Fruit fly (Drosophila melanogaster) whole organism, embryonic: ENCODE measurements around the gene CG31495.
A peak's percentile ranks its signal among the peaks of the same experiment; 100 is the strongest.

Experiments
- BEAF-32 ChIP-seq: fragments of 200-800 bp; sonication (Bioruptor generic); optimal IDR thresholded peaks from 3 replicates; lab custom pipeline; 2017; ENCODE audit warnings: missing biosample characterization, missing genetic modification characterization, mild to moderate bottlenecking, moderate library complexity, missing genetic modification reagents
- CG10267 ChIP-seq: fragments of 200-800 bp; sonication (Bioruptor generic); optimal IDR thresholded peaks from 2 replicates; lab custom pipeline; 2018; ENCODE audit warnings: missing biosample characterization, mild to moderate bottlenecking, missing genetic modification characterization, moderate library complexity
- CG10543 ChIP-seq: fragments of 200-800 bp; sonication (Bioruptor generic); optimal IDR thresholded peaks from 3 replicates; lab custom pipeline; 2017; ENCODE audit warnings: missing biosample characterization, mild to moderate bottlenecking, missing genetic modification characterization, moderate library complexity
- CG10979 ChIP-seq: fragments of 200-800 bp; sonication (Bioruptor generic); optimal IDR thresholded peaks from 2 replicates; lab custom pipeline; 2018; ENCODE audit warnings: missing biosample characterization, mild to moderate bottlenecking, missing genetic modification characterization, moderate library complexity
- CG13624 ChIP-seq: fragments of 200-800 bp; sonication (Bioruptor generic); optimal IDR thresholded peaks from 2 replicates; lab custom pipeline; 2016; ENCODE audit warnings: missing biosample characterization, missing genetic modification characterization
- CG14965 ChIP-seq: fragments of 200-800 bp; sonication (Bioruptor generic); optimal IDR thresholded peaks from 2 replicates; lab custom pipeline; 2016; ENCODE audit warnings: missing biosample characterization, missing genetic modification characterization, borderline replicate concordance
- CG16779 ChIP-seq: fragments of 200-800 bp; sonication (Bioruptor generic); IDR thresholded peaks from 2 replicates; pipeline ENCODE4 v1.3.6; 2022; ENCODE audit warnings: missing biosample characterization, missing genetic modification characterization
- CG17568 ChIP-seq: fragments of 200-800 bp; sonication (Bioruptor generic); optimal IDR thresholded peaks from 2 replicates; lab custom pipeline; 2018; ENCODE audit warnings: missing biosample characterization, mild to moderate bottlenecking, missing genetic modification characterization, moderate library complexity
- CG17802 ChIP-seq: fragments of 200-800 bp; sonication (Bioruptor generic); optimal IDR thresholded peaks from 2 replicates; lab custom pipeline; 2018; ENCODE audit warnings: missing biosample characterization, mild to moderate bottlenecking, missing genetic modification characterization, moderate library complexity
- CG17829 ChIP-seq: fragments of 200-800 bp; optimal IDR thresholded peaks from 2 replicates; lab custom pipeline; 2019; ENCODE audit warnings: missing biosample characterization, mild to moderate bottlenecking, missing genetic modification characterization, moderate library complexity
- CG18011 ChIP-seq: fragments of 200-800 bp; sonication (Bioruptor generic); optimal IDR thresholded peaks from 2 replicates; lab custom pipeline; 2017; ENCODE audit warnings: missing biosample characterization, missing genetic modification characterization, mild to moderate bottlenecking, moderate library complexity, missing genotype
- CG2129 ChIP-seq: fragments of 200-800 bp; sonication (Bioruptor generic); IDR thresholded peaks from 2 replicates; pipeline ENCODE4 v1.3.6; 2022; ENCODE audit warnings: missing biosample characterization, missing genetic modification characterization; ENCODE audit not compliant: partially characterized antibody
- CG2202 ChIP-seq: fragments of 200-800 bp; sonication (Bioruptor generic); optimal IDR thresholded peaks from 2 replicates; lab custom pipeline; 2018; ENCODE audit warnings: missing biosample characterization, mild to moderate bottlenecking, missing genetic modification characterization
- CG34224 ChIP-seq: fragments of 200-800 bp; sonication (Bioruptor generic); IDR thresholded peaks from 3 replicates; pipeline ENCODE4 v1.3.6; 2022; ENCODE audit warnings: missing biosample characterization, missing genetic modification characterization; ENCODE audit not compliant: partially characterized antibody
- CG3995 ChIP-seq: fragments of 200-800 bp; sonication (Bioruptor generic); optimal IDR thresholded peaks from 3 replicates; lab custom pipeline; 2016; ENCODE audit warnings: missing biosample characterization, missing genetic modification characterization
- CG4730 ChIP-seq: fragments of 200-800 bp; sonication (Bioruptor generic); IDR thresholded peaks from 2 replicates; pipeline ENCODE4 v1.3.6; 2022; ENCODE audit warnings: missing biosample characterization, missing genetic modification characterization
- CG4854 ChIP-seq: fragments of 200-800 bp; sonication (Bioruptor generic); optimal IDR thresholded peaks from 2 replicates; lab custom pipeline; 2016; ENCODE audit warnings: missing biosample characterization, missing genetic modification characterization, inconsistent platforms
- CG7963 ChIP-seq: fragments of 200-800 bp; sonication (Bioruptor generic); IDR thresholded peaks from 3 replicates; pipeline ENCODE4 v1.3.6; 2022; ENCODE audit warnings: missing biosample characterization, missing genetic modification characterization; ENCODE audit not compliant: partially characterized antibody
- CG8478 ChIP-seq: fragments of >200 bp; optimal IDR thresholded peaks from 2 replicates; lab custom pipeline; 2018
- CG9437 ChIP-seq: fragments of 200-800 bp; sonication (Bioruptor generic); optimal IDR thresholded peaks from 2 replicates; lab custom pipeline; 2018; ENCODE audit warnings: missing biosample characterization, mild to moderate bottlenecking, missing genetic modification characterization
- CG9797 ChIP-seq: fragments of 200-800 bp; sonication (Bioruptor generic); optimal IDR thresholded peaks from 3 replicates; lab custom pipeline; 2018; ENCODE audit warnings: missing biosample characterization, mild to moderate bottlenecking, missing genetic modification characterization
- Dfd ChIP-seq, 2 experiments: fragments of >200 bp; optimal IDR thresholded peaks; 2 replicates each; lab custom pipeline; 2017; ENCODE audit warnings: missing biosample characterization in 2 of 2, missing genetic modification characterization in 2 of 2
- Doc2 ChIP-seq: fragments of 200-800 bp; sonication (Bioruptor generic); IDR thresholded peaks from 2 replicates; pipeline ENCODE4 v1.3.6; 2022; ENCODE audit warnings: missing biosample characterization, missing genetic modification characterization
- Gug ChIP-seq: fragments of 200-800 bp; sonication (Bioruptor generic); IDR thresholded peaks from 4 replicates; pipeline ENCODE4 v1.3.6; 2022; ENCODE audit warnings: missing biosample characterization, missing genetic modification characterization
- Myb ChIP-seq: fragments of 200-800 bp; sonication (Bioruptor generic); optimal IDR thresholded peaks from 2 replicates; lab custom pipeline; 2016; ENCODE audit warnings: missing biosample characterization, missing genetic modification characterization
- Nf-YB ChIP-seq: fragments of 200-800 bp; sonication (Bioruptor generic); optimal IDR thresholded peaks from 3 replicates; lab custom pipeline; 2019; ENCODE audit warnings: missing biosample characterization, mild to moderate bottlenecking, missing genetic modification characterization, moderate library complexity
- Vsx1 ChIP-seq: fragments of 200-800 bp; sonication (Bioruptor generic); optimal IDR thresholded peaks from 2 replicates; lab custom pipeline; 2017; ENCODE audit warnings: missing biosample characterization, mild to moderate bottlenecking, missing genetic modification characterization, missing genetic modification reagents
- al ChIP-seq: fragments of 200-800 bp; sonication (Bioruptor generic); IDR thresholded peaks from 2 replicates; pipeline ENCODE4 v1.3.6; 2022; ENCODE audit warnings: missing biosample characterization, missing genetic modification characterization
- crol ChIP-seq: fragments of 200-800 bp; sonication (Bioruptor generic); IDR thresholded peaks from 2 replicates; pipeline ENCODE4 v1.3.6; 2022; ENCODE audit warnings: missing biosample characterization, missing genetic modification characterization
- ems ChIP-seq: fragments of 200-800 bp; sonication (Bioruptor generic); optimal IDR thresholded peaks from 3 replicates; lab custom pipeline; 2016; ENCODE audit warnings: missing biosample characterization, missing genetic modification characterization
- ewg ChIP-seq: fragments of 200-800 bp; sonication (Bioruptor generic); optimal IDR thresholded peaks from 3 replicates; lab custom pipeline; 2017; ENCODE audit warnings: mild to moderate bottlenecking, missing biosample characterization, missing genetic modification reagents, missing genetic modification characterization
- fd96Cb ChIP-seq: fragments of 200-800 bp; sonication (Bioruptor generic); optimal IDR thresholded peaks from 2 replicates; lab custom pipeline; 2018; ENCODE audit warnings: missing biosample characterization, mild to moderate bottlenecking, missing genetic modification characterization, moderate library complexity
- gem ChIP-seq: fragments of 200-800 bp; sonication (Bioruptor generic); optimal IDR thresholded peaks from 2 replicates; lab custom pipeline; 2019; ENCODE audit warnings: missing biosample characterization, mild to moderate bottlenecking, missing genetic modification characterization, moderate library complexity
- grau ChIP-seq: fragments of 200-800 bp; optimal IDR thresholded peaks from 3 replicates; lab custom pipeline; 2019; ENCODE audit warnings: missing biosample characterization, mild to moderate bottlenecking, missing genetic modification characterization, moderate library complexity
- gsb ChIP-seq: fragments of 200-800 bp; sonication (Bioruptor generic); IDR thresholded peaks from 2 replicates; pipeline ENCODE4 v1.3.6; 2022; ENCODE audit warnings: missing biosample characterization, missing genetic modification characterization
- kni ChIP-seq: fragments of 200-800 bp; sonication (Bioruptor generic); optimal IDR thresholded peaks from 3 replicates; lab custom pipeline; 2017; ENCODE audit warnings: mild to moderate bottlenecking, missing biosample characterization, missing genetic modification reagents, missing genetic modification characterization
- org-1 ChIP-seq: fragments of 200-800 bp; sonication (Bioruptor generic); optimal IDR thresholded peaks from 2 replicates; lab custom pipeline; 2017; ENCODE audit warnings: missing biosample characterization, missing genetic modification characterization
- otp ChIP-seq: fragments of 200-800 bp; sonication (Bioruptor generic); IDR thresholded peaks from 3 replicates; pipeline ENCODE4, ENCODE4 v1.3.6; 2022; ENCODE audit warnings: missing biosample characterization, missing genetic modification characterization
- pan ChIP-seq, 4 experiments: fragments of >200 bp in 3 of 4; fragments of 200-800 bp in 1 of 4; sonication (Bioruptor generic) in 1 of 4; optimal IDR thresholded peaks in 3 of 4; IDR thresholded peaks in 1 of 4; 2 replicates each; pipeline versions ENCODE4 v1.3.6 to Lab custom; 2017 to 2022; ENCODE audit warnings: missing biosample characterization in 2 of 4, missing genetic modification characterization in 2 of 4, mixed read lengths in 1 of 4
- pnt ChIP-seq: fragments of 200-800 bp; sonication (Bioruptor generic); optimal IDR thresholded peaks from 3 replicates; lab custom pipeline; 2016; ENCODE audit warnings: missing biosample characterization, missing genetic modification characterization
- psq ChIP-seq: fragments of 200-800 bp; sonication (Bioruptor generic); optimal IDR thresholded peaks from 2 replicates; lab custom pipeline; 2017; ENCODE audit warnings: missing biosample characterization, missing genetic modification characterization
- pzg ChIP-seq: fragments of 200-800 bp; sonication (Bioruptor generic); optimal IDR thresholded peaks from 3 replicates; lab custom pipeline; 2018; ENCODE audit warnings: missing biosample characterization, mild to moderate bottlenecking, missing genetic modification characterization, moderate library complexity
- run ChIP-seq: fragments of 200-800 bp; sonication (Bioruptor generic); optimal IDR thresholded peaks from 3 replicates; lab custom pipeline; 2018; ENCODE audit warnings: missing biosample characterization, mild to moderate bottlenecking, missing genetic modification characterization
- sima ChIP-seq: fragments of 200-800 bp; sonication (Bioruptor generic); optimal IDR thresholded peaks from 2 replicates; lab custom pipeline; 2016; ENCODE audit warnings: missing biosample characterization, missing genetic modification characterization
- sisA ChIP-seq: fragments of 200-800 bp; sonication (Bioruptor generic); IDR thresholded peaks from 2 replicates; pipeline ENCODE4 v1.3.6; 2022; ENCODE audit warnings: missing biosample characterization, missing genetic modification characterization
- stc ChIP-seq: fragments of 200-800 bp; sonication (Bioruptor generic); IDR thresholded peaks from 2 replicates; pipeline ENCODE4 v1.3.6; 2022; ENCODE audit warnings: missing biosample characterization, missing genetic modification characterization
- stwl ChIP-seq: fragments of 200-800 bp; sonication (Bioruptor generic); optimal IDR thresholded peaks from 3 replicates; lab custom pipeline; 2018; ENCODE audit warnings: missing biosample characterization, mild to moderate bottlenecking, missing genetic modification characterization, moderate library complexity
- sug ChIP-seq: fragments of 200-800 bp; optimal IDR thresholded peaks from 2 replicates; lab custom pipeline; 2019; ENCODE audit warnings: missing biosample characterization, mild to moderate bottlenecking, missing genetic modification characterization, moderate library complexity
- zfh1 ChIP-seq: fragments of 200-800 bp; sonication (Bioruptor generic); IDR thresholded peaks from 3 replicates; pipeline ENCODE4 v1.3.6; 2022; ENCODE audit warnings: missing biosample characterization, missing genetic modification characterization
- zfh2 ChIP-seq: fragments of 200-800 bp; sonication (Bioruptor generic); optimal IDR thresholded peaks from 2 replicates; lab custom pipeline; 2016; ENCODE audit warnings: missing biosample characterization, missing genetic modification characterization

The CG31495 gene

DNA sequence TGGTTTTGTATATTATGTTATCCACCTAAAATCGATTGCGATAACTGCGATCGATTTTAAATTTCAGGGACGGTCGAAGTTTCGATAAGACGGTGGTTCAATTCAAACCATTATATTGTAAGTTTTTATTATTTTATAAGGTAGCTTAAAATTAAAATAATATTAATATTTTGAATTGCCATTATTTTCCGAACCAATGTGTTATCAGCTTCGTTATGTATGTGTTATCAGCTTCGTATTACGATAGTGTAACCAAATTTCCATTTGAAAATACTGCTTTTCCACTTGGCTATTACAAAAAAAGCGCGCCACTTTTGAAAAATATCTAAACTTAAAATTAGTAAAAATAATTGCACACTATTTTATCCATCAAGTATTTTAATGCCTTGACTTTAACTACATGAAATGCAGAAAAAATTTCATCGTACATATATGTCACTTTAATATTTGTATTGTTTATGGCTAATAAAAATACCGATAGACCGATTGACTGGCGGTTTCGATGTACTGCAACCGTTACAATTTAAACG is at the start of gene CG31495 (continued):
- TF ChIP-seq Gug (GFP tag; lab: Robert Waterston, UW) (no peak), zfh1 (no peak), al (GFP tag; lab: Robert Waterston, UW) (no peak), gem (tag; lab: Kevin White, UChicago) (peak; percentile 42), CG2129 (GFP tag; lab: Robert Waterston, UW) (no peak), CG7963 (GFP tag; lab: Robert Waterston, UW) (peak; percentile 5; the same call in 1 of the 3 replicates), Dfd (GFP tag; optimal IDR thresholded peaks at IDR 0.05; lab: Kevin White, UChicago) (peak in 1 of 2 experiments; percentile 34), pzg (peak; percentile 66), zfh2 (no peak), fd96Cb (no peak), Doc2 (GFP tag; lab: Robert Waterston, UW) (no peak), org-1 (GFP tag; lab: Kevin White, UChicago) (no peak), CG10267 (tag; lab: Kevin White, UChicago) (peak; percentile 40), kni (GFP tag; lab: Kevin White, UChicago) (no peak), CG13624 (peak; percentile 21), CG14965 (no peak), crol (GFP tag; lab: Robert Waterston, UW) (no peak), CG4854 (GFP tag; lab: Kevin White, UChicago) (no peak), sisA (GFP tag; lab: Robert Waterston, UW) (peak; percentile 43), pan (optimal IDR thresholded peaks at IDR 0.05; lab: Kevin White, UChicago) (no peak), pan (GFP tag; optimal IDR thresholded peaks at IDR 0.05 in 1 of 2, IDR thresholded peaks at IDR 0.05 in 1 of 2) (no peak), sug (tag; lab: Kevin White, UChicago) (no peak), CG34224 (peak; percentile 47; the same call in 2 of the 3 replicates), CG17802 (tag; lab: Kevin White, UChicago) (peak; percentile 77), psq (GFP tag; lab: Kevin White, UChicago) (no peak), Nf-YB (no peak), sima (no peak), CG17568 (GFP tag; lab: Kevin White, UChicago) (no peak), Vsx1 (GFP tag; lab: Kevin White, UChicago) (peak; percentile 72), CG18011 (GFP tag; lab: Kevin White, UChicago) (peak; percentile 51), CG8478 (no peak), stc (GFP tag; lab: Robert Waterston, UW) (no peak), CG10543 (GFP tag; lab: Kevin White, UChicago) (no peak), CG4730 (no peak), run (tag; lab: Kevin White, UChicago) (no peak), BEAF-32 (GFP tag; lab: Kevin White, UChicago) (peak; percentile 60), gsb (GFP tag; lab: Robert Waterston, UW) (no peak), Myb (GFP tag; lab: Kevin White, UChicago) (peak; percentile 90), CG10979 (tag; lab: Kevin White, UChicago) (no peak), CG2202 (tag; lab: Kevin White, UChicago) (no peak), otp (GFP tag; lab: Robert Waterston, UW) (no peak), CG9797 (GFP tag; lab: Kevin White, UChicago) (peak; percentile 66), CG3995 (GFP tag; lab: Kevin White, UChicago) (no peak), ems (GFP tag; lab: Kevin White, UChicago) (no peak), CG16779 (GFP tag; lab: Robert Waterston, UW) (no peak), pnt (no peak), stwl (peak; percentile 78), ewg (GFP tag; lab: Kevin White, UChicago) (no peak), CG17829 (tag; lab: Kevin White, UChicago) (peak; percentile 4), CG9437 (GFP tag; lab: Kevin White, UChicago) (peak; percentile 99), grau (tag; lab: Kevin White, UChicago) (peak; percentile 31)
